Worm (Caenorhabditis elegans) whole organism, late embryonic: ENCODE data around the gene T04A6.2.

Source experiments
- C08G9.2 ChIP-seq: sonication (generic microtip); optimal IDR thresholded peaks from 2 replicates; lab custom pipeline; 2016; ENCODE audit warnings: mild to moderate bottlenecking, missing genetic modification characterization, moderate library complexity, missing compliant biosample characterization
- C38D4.7 ChIP-seq: fragments of 200-800 bp; sonication (Bioruptor generic); optimal IDR thresholded peaks from 2 replicates; lab custom pipeline; 2018; ENCODE audit warnings: mild to moderate bottlenecking, missing genetic modification characterization, moderate library complexity, missing compliant biosample characterization
- K09A11.1 ChIP-seq: sonication (generic microtip); optimal IDR thresholded peaks from 2 replicates; lab custom pipeline; 2017; ENCODE audit warnings: antibody characterized with exemption, mild to moderate bottlenecking, missing genetic modification characterization, missing compliant biosample characterization; ENCODE audit not compliant: insufficient read depth
- ahr-1 ChIP-seq: sonication (generic microtip); optimal IDR thresholded peaks from 2 replicates; lab custom pipeline; 2016; ENCODE audit warnings: missing genetic modification characterization, missing compliant biosample characterization
- ceh-14 ChIP-seq: sonication (generic microtip); optimal IDR thresholded peaks from 2 replicates; lab custom pipeline; 2016; ENCODE audit warnings: missing genotype, missing genetic modification characterization, missing compliant biosample characterization
- ceh-18 ChIP-seq: sonication (generic microtip); optimal IDR thresholded peaks from 2 replicates; lab custom pipeline; 2016; ENCODE audit warnings: missing genetic modification characterization, missing compliant biosample characterization
- ceh-19 ChIP-seq: fragments of 200-800 bp; sonication (Bioruptor generic); optimal IDR thresholded peaks from 2 replicates; lab custom pipeline; 2018; ENCODE audit warnings: mild to moderate bottlenecking, missing genetic modification characterization, missing compliant biosample characterization
- ceh-2 ChIP-seq: sonication (generic microtip); optimal IDR thresholded peaks from 2 replicates; lab custom pipeline; 2016; ENCODE audit warnings: missing genotype, missing genetic modification characterization, missing compliant biosample characterization
- ceh-24 ChIP-seq: sonication (generic microtip); optimal IDR thresholded peaks from 2 replicates; lab custom pipeline; 2016; ENCODE audit warnings: mild to moderate bottlenecking, missing genetic modification characterization, missing compliant biosample characterization
- ceh-30 ChIP-seq: fragments of 150-350 bp; optimal IDR thresholded peaks from 2 replicates; lab custom pipeline; 2014; ENCODE audit warnings: missing biosample characterization, missing genetic modification characterization
- ceh-31 ChIP-seq: sonication (generic microtip); optimal IDR thresholded peaks from 2 replicates; lab custom pipeline; 2016; ENCODE audit warnings: missing genetic modification characterization, missing compliant biosample characterization
- ceh-45 ChIP-seq: fragments of 200-800 bp; sonication (Bioruptor generic); IDR thresholded peaks from 2 replicates; pipeline ENCODE4 v1.3.6; 2022; ENCODE audit warnings: missing genetic modification reagents, missing genetic modification characterization, missing compliant biosample characterization
- ceh-9 ChIP-seq: sonication (generic microtip); optimal IDR thresholded peaks from 2 replicates; lab custom pipeline; 2016; ENCODE audit warnings: mild to moderate bottlenecking, missing genetic modification characterization, inconsistent platforms, missing compliant biosample characterization
- che-1 ChIP-seq: sonication (generic microtip); optimal IDR thresholded peaks from 2 replicates; lab custom pipeline; 2016; ENCODE audit warnings: mild to moderate bottlenecking, missing genetic modification characterization, missing compliant biosample characterization
- ets-4 ChIP-seq: sonication (generic microtip); optimal IDR thresholded peaks from 2 replicates; lab custom pipeline; 2016; ENCODE audit warnings: missing genetic modification characterization, missing compliant biosample characterization
- eyg-1 ChIP-seq: sonication (generic microtip); optimal IDR thresholded peaks from 2 replicates; lab custom pipeline; 2016; ENCODE audit warnings: missing genotype, missing genetic modification characterization, missing compliant biosample characterization
- fax-1 ChIP-seq: sonication (generic microtip); optimal IDR thresholded peaks from 2 replicates; lab custom pipeline; 2016; ENCODE audit warnings: missing genotype, missing genetic modification characterization, missing compliant biosample characterization
- hlh-13 ChIP-seq: fragments of 200-800 bp; sonication (Bioruptor generic); optimal IDR thresholded peaks from 2 replicates; lab custom pipeline; 2018; ENCODE audit warnings: mild to moderate bottlenecking, missing genetic modification characterization, missing compliant biosample characterization
- hlh-15 ChIP-seq: sonication (generic microtip); optimal IDR thresholded peaks from 2 replicates; lab custom pipeline; 2016; ENCODE audit warnings: missing genetic modification characterization, missing compliant biosample characterization
- hlh-30 ChIP-seq: sonication (generic microtip); optimal IDR thresholded peaks from 2 replicates; lab custom pipeline; 2017; ENCODE audit warnings: antibody characterized with exemption, missing genetic modification characterization, missing compliant biosample characterization; ENCODE audit not compliant: insufficient read depth
- lim-6 ChIP-seq: sonication (generic microtip); optimal IDR thresholded peaks from 2 replicates; lab custom pipeline; 2016; ENCODE audit warnings: missing genetic modification characterization, missing compliant biosample characterization
- lin-11 ChIP-seq: fragments of 200-800 bp; sonication (Bioruptor generic); optimal IDR thresholded peaks from 2 replicates; lab custom pipeline; 2018; ENCODE audit warnings: mild to moderate bottlenecking, missing genetic modification characterization, missing compliant biosample characterization
- madf-2 ChIP-seq: sonication (generic microtip); optimal IDR thresholded peaks from 2 replicates; lab custom pipeline; 2017; ENCODE audit warnings: missing genetic modification characterization, missing compliant biosample characterization
- nfya-1 ChIP-seq: sonication (generic microtip); optimal IDR thresholded peaks from 2 replicates; lab custom pipeline; 2017; ENCODE audit warnings: missing genetic modification characterization, mild to moderate bottlenecking, missing compliant biosample characterization, antibody characterized with exemption, moderate library complexity
- nhr-232 ChIP-seq: sonication (generic microtip); optimal IDR thresholded peaks from 2 replicates; lab custom pipeline; 2016; ENCODE audit warnings: missing genetic modification characterization, missing compliant biosample characterization
- npax-4 ChIP-seq: sonication (generic microtip); optimal IDR thresholded peaks from 2 replicates; lab custom pipeline; 2016; ENCODE audit warnings: missing genetic modification characterization, missing compliant biosample characterization
- pag-3 ChIP-seq: sonication (generic microtip); optimal IDR thresholded peaks from 2 replicates; lab custom pipeline; 2016; ENCODE audit warnings: missing compliant biosample characterization, missing genetic modification characterization, borderline replicate concordance
- pat-9 ChIP-seq: fragments of 200-800 bp; sonication (Bioruptor generic); optimal IDR thresholded peaks from 2 replicates; lab custom pipeline; 2018; ENCODE audit warnings: mild to moderate bottlenecking, missing genetic modification characterization, moderate library complexity, missing compliant biosample characterization
- pax-1 ChIP-seq: fragments of 150-350 bp; optimal IDR thresholded peaks from 2 replicates; lab custom pipeline; 2014; ENCODE audit warnings: missing biosample characterization, missing genetic modification characterization
- pha-2 ChIP-seq: sonication (generic microtip); optimal IDR thresholded peaks from 2 replicates; lab custom pipeline; 2017; ENCODE audit warnings: mild to moderate bottlenecking, missing genetic modification characterization, missing compliant biosample characterization
- pha-4 ChIP-seq: fragments of 150-350 bp; optimal IDR thresholded peaks from 2 replicates; lab custom pipeline; 2018; ENCODE audit warnings: missing biosample characterization, missing genetic modification reagents, missing genetic modification characterization
- rnt-1 ChIP-seq: sonication (generic microtip); optimal IDR thresholded peaks from 2 replicates; lab custom pipeline; 2016; ENCODE audit warnings: missing genetic modification characterization, missing compliant biosample characterization
- syd-9 ChIP-seq: sonication (generic microtip); optimal IDR thresholded peaks from 2 replicates; lab custom pipeline; 2016; ENCODE audit warnings: mild to moderate bottlenecking, missing genetic modification characterization, moderate library complexity, missing compliant biosample characterization
- tbx-7 ChIP-seq: sonication (generic microtip); optimal IDR thresholded peaks from 2 replicates; lab custom pipeline; 2016; ENCODE audit warnings: missing genotype, missing genetic modification characterization, missing compliant biosample characterization
- ttx-3 ChIP-seq: sonication (generic microtip); optimal IDR thresholded peaks from 2 replicates; lab custom pipeline; 2016; ENCODE audit warnings: missing genetic modification reagents, missing genetic modification characterization, missing compliant biosample characterization
- unc-3 ChIP-seq, 2 experiments: fragments of 200-800 bp in 1 of 2; sonication (Bioruptor generic) in 1 of 2; sonication (generic microtip) in 1 of 2; conservative IDR thresholded peaks in 1 of 2; optimal IDR thresholded peaks in 1 of 2; 2 replicates each; pipeline versions ENCODE4 v1.3.6 to Lab custom; 2016 to 2022; ENCODE audit warnings: missing compliant biosample characterization in 2 of 2, missing genetic modification characterization in 2 of 2, missing genetic modification reagents in 1 of 2

The T04A6.2 gene

DNA sequence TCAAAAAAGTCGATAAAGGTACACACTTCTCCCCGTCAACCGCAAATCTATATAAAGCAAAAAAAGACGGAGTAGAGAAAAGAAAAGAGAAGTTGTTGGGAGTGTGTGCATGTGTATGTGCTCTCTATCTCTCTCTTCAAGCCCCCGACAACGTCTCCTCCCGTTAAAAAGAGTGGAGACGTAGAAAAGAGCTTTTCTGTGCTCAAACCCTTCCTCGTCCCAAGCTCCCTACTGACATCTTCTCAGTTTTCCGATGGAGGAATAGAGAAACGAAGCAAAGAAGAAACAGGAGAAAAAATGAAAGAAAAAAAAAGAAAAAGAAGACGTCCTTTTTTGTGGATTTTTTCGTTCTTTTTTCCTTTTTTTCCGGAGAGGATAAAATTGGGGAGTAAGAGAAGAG lies 34.0 kb upstream of the T04A6.2 start:
- TF ChIP-seq ceh-45 (GFP tag; lab: Robert Waterston, UW) (no peak), hlh-30 (tag; lab: Kevin White, UChicago) (no peak), pha-2 (tag; lab: Kevin White, UChicago) (no peak), ceh-31 (peak; percentile 47), ets-4 (tag; lab: Kevin White, UChicago) (no peak), rnt-1 (no peak), ahr-1 (no peak), ceh-18 (no peak), ceh-19 (GFP tag; lab: Kevin White, UChicago) (peak; percentile 39), nfya-1 (peak; percentile 27), ceh-24 (tag; lab: Kevin White, UChicago) (no peak), pha-4 (tag; lab: Kevin White, UChicago) (no peak)

DNA sequence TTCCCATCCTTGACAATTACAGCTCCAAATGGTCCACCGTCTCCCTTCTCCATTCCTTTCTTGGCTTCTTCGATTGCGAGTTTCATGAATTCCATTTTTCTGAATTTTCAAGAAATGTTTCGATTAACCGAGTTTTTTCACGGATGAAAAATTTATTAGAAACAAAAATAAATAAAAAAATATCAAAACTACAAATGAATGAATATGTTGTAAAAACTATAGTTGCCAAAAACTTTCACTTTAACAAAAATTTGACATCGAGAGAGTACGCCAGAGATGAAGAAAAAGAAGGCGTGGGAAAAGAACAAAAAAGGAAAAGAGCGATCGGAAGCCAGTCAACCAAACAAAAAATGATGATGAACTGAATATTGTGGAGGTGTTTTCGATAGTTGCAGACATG lies 31.7 kb upstream of the T04A6.2 start, which contains the start of gene R13A5.10:
R13A5.10 (minus strand) TSS at position 101 of the 400 bp plus-strand sequence.
- TF ChIP-seq hlh-15 (tag; lab: Kevin White, UChicago) (no peak), hlh-13 (GFP tag; lab: Kevin White, UChicago) (no peak), ceh-30 (tag; lab: Kevin White, UChicago) (no peak), lim-6 (tag; lab: Kevin White, UChicago) (no peak), madf-2 (tag; lab: Kevin White, UChicago) (no peak), ttx-3 (tag; lab: Kevin White, UChicago) (no peak), C38D4.7 (GFP tag; lab: Kevin White, UChicago) (no peak), C08G9.2 (tag; lab: Kevin White, UChicago) (no peak), nhr-232 (tag; lab: Kevin White, UChicago) (no peak), pag-3 (tag; lab: Kevin White, UChicago) (no peak), unc-3 (GFP tag; conservative IDR thresholded peaks at IDR 0.05; lab: Robert Waterston, UW) (no peak), unc-3 (tag; optimal IDR thresholded peaks at IDR 0.05; lab: Kevin White, UChicago) (no peak), che-1 (tag; lab: Kevin White, UChicago) (no peak), fax-1 (tag; lab: Kevin White, UChicago) (no peak), pat-9 (tag; lab: Kevin White, UChicago) (no peak), eyg-1 (tag; lab: Kevin White, UChicago) (no peak)
- TF ChIP-seq, all 69 proteins: peak for 0

DNA sequence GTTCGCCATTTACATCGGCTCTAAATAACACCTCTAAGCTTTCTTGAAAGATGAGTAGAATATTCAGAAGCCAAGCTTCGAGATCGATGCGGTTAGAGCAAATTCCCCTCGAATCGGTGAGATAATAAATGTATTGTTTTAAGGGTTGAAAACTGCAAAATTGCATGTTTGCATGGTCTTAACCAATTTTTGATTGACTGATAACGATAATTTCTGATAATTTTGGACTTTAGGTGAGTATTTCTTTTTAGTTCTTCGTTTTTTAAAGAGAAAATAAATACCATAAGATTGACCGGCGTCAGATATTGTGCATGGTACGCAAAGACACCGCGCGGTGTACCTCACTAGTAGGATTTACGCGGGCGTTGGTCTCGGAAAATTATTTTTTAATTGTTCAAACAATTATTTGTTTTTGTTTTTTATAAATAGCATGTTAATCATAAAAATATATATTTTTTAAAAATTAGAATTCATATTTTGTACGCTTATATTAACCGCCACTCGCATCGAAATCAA lies 30.4 kb upstream of the T04A6.2 start, which contains the start of gene cup-5:
cup-5 (plus strand) TSS at position 51 of the 516 bp plus-strand sequence.
- TF ChIP-seq ceh-14 (tag; lab: Kevin White, UChicago) (no peak), pag-3 (tag; lab: Kevin White, UChicago) (no peak), fax-1 (tag; lab: Kevin White, UChicago) (no peak), npax-4 (no peak), ahr-1 (no peak), tbx-7 (tag; lab: Kevin White, UChicago) (no peak), hlh-15 (tag; lab: Kevin White, UChicago) (no peak), C38D4.7 (GFP tag; lab: Kevin White, UChicago) (no peak), pax-1 (no peak), lin-11 (tag; lab: Kevin White, UChicago) (no peak), che-1 (tag; lab: Kevin White, UChicago) (no peak), hlh-13 (GFP tag; lab: Kevin White, UChicago) (no peak), ceh-19 (GFP tag; lab: Kevin White, UChicago) (no peak), ceh-2 (tag; lab: Kevin White, UChicago) (no peak), K09A11.1 (tag; lab: Kevin White, UChicago) (no peak), syd-9 (tag; lab: Kevin White, UChicago) (no peak), ceh-45 (GFP tag; lab: Robert Waterston, UW) (no peak), nhr-232 (tag; lab: Kevin White, UChicago) (no peak), ceh-9 (tag; lab: Kevin White, UChicago) (no peak)
